Worm (Caenorhabditis elegans) whole organism, dauer: ENCODE results near the gene fbxb-58.

ENCODE experiments used
- unc-62 ChIP-seq: sonication (generic microtip); optimal IDR thresholded peaks from 2 replicates; lab custom pipeline; 2017; ENCODE audit warnings: missing biosample characterization, missing genetic modification reagents, missing genetic modification characterization

Gene fbxb-58

DNA sequence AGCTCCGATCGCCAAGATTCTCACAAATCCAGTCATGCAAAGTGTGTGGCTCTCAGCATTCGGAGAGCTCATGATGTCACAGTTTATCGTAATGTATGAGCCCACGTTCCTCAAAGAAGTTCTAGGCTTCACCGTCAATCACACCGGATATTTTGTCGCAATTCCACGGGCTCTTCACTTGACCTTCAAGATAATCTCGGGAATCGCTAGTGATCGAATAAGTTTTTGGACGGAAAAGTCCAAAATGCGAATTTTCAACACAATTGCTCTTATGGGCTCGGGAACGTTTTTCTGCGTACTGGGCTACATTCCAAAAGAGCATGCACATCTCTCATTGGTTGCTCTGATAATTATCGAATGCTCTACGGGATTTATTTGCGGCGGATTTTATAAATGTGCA is 4.9 kb upstream of the fbxb-58 start:
- no peak for TF ChIP-seq unc-62 (GFP tag; lab: Kevin White, UChicago)

DNA sequence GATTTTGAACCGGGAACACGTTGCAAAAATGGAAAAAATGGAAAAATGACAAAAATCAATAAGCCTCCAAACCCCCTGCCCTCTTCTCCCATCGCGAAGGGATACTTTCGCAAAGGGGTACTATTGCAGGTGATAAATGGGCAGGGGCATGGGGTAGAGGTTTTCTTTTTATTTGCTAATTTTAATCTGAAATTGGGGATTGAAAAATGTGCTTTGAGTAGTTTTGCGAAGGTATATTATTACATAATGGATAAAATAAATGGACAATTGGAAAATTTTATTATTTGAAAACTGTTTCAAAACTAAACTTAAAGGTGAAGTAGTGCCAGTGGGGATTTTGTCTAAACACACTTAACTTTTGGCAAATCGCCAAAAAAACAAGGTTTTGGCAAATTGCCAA is 924 bp upstream of the fbxb-58 start:
- TF ChIP-seq unc-62 (GFP tag; lab: Kevin White, UChicago), result no peak

DNA sequence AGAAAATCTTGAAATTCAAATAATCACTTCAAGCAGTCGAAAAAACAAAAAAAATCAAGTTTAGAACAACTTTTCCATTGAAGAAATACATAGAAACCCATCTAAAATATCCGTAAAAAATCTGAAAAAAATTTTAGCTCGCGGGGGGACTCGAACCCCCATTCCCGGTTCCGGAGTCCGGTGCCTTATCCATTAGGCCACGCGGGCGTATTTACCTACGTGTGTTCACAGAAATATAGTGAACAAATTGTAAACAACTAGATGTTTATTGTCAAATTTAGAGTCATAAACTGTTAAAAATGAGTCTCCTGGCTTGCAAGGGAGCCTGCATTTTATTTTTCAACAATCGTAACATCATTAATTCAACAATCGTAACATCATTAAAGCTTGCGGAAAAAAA is 1.8 kb downstream of the fbxb-58 start:
- no peak for TF ChIP-seq unc-62 (GFP tag; lab: Kevin White, UChicago)

DNA sequence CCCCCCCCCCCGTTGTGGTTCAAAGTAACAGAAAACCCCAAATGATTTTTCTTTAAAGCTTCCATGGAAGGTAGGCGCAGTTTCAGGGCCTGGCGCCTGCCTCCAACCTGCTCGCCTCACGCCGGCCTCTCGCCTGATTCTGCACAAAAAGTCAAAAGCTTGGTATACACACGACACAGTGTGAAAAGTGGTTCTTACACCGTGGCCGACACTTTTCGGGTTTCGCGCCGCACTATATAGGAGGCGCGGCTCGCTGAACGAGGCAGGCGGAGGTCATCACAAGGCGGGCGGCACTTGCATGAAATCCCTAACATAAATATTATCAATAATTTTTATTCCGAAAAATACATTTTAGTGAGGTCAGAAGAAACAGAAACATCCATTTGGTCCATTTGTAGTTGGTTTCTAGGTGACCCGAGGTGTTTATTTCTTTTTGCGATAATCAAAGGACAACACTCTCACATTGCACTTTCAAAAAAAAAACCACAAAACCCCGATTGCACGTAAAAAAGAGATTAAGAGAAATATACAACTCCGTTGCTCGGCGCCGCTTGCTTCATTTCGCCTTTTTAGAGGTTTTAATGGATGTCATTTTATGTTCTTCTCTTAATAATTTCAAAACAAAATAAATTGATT is 3.1 kb downstream of the fbxb-58 start, which contains the start of gene ZK380.2:
Gene ZK380.2, plus strand, starts transcription at position 586 of the 636 bp plus-strand sequence.
- no peak for TF ChIP-seq unc-62 (GFP tag; lab: Kevin White, UChicago)

DNA sequence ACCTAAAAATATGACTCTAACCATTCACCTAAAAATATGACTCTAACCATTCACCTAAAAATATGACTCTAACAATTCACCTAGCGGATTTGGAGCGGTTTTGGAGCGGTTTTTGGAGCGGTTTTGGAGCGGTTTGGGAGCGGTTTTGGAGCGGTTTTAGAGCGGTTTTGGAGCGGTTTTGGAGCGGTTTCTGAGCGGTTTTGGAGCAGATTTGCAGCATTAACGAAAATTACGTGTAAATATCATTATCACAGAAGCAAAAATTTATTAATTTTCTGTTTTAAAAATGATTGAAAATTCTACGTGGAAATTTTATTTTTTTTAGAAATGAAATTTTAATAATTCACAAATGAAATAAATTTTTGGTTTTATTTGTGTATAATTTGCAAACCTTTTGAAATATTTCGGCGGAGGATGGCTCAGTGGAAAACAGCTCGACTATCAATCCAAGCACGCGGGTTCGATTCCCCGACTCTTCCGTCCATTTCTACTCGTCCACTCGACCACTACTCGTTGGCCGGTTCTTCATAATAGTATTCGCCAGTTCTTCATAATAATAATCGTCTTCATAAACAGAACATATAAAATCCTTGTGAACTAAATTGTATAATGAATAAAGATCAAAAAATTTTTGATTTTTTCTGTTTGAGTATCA is 15.6 kb downstream of the fbxb-58 start:
- no peak for TF ChIP-seq unc-62 (GFP tag; lab: Kevin White, UChicago)

ce11 chrX:1651668-1652067 is 23.7 kb downstream of the fbxb-58 start, which contains the start of gene ZK380.4:
ZK380.4 (minus strand) TSS chrX:1651994.
- TF ChIP-seq unc-62 (GFP tag; lab: Kevin White, UChicago), result no peak

DNA sequence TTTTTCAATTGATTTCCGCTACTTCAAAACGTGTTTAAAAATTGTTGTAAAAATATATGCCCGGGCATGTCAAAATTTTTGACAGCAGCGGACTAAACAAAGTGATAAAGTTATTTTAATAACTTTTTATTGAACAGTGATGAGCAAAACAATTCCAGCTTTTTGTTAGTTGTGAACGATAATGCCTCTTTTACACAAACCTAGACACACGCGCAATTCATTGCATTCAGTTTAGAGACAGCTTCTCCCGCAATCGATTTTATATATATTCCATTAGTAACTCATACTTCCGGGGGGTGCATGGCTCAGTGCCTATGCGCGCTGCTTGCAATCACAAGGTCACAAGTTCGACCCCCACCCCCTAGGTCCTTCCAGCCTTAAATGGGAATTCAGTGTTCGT is 26.2 kb downstream of the fbxb-58 start, which contains the start of gene ZK380.6:
Gene ZK380.6, plus strand, starts transcription at position 301 of the 400 bp plus-strand sequence.
- no peak for TF ChIP-seq unc-62 (GFP tag; lab: Kevin White, UChicago)

DNA sequence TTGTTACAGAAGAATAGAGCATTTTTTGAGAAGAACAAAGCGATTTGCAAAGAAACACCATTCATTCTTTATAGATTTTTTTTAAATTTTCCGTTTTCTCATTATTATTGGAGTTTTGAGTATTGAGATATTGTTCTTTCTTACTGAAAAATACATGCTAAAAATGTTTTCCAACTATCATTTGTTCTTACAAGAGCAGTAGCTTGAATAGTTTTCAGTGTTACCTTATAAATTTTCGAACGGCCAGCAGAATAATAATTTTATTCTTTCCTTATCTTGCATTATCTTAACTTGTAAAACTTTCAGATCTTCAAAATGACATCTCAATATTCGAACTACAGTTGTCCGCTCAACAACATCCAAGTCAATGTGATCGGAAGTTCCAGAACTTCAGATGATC is 27.3 kb downstream of the fbxb-58 start, which contains the start of gene tbx-32:
Gene tbx-32, plus strand, starts transcription at position 301 of the 400 bp plus-strand sequence.
- no peak for TF ChIP-seq unc-62 (GFP tag; lab: Kevin White, UChicago)

ce11 chrX:1664925-1665324 is 37.0 kb downstream of the fbxb-58 start, which contains the start of gene R09H3.2:
R09H3.2 (minus strand) TSS chrX:1665025.
- TF ChIP-seq unc-62 (GFP tag; lab: Kevin White, UChicago), result no peak

DNA sequence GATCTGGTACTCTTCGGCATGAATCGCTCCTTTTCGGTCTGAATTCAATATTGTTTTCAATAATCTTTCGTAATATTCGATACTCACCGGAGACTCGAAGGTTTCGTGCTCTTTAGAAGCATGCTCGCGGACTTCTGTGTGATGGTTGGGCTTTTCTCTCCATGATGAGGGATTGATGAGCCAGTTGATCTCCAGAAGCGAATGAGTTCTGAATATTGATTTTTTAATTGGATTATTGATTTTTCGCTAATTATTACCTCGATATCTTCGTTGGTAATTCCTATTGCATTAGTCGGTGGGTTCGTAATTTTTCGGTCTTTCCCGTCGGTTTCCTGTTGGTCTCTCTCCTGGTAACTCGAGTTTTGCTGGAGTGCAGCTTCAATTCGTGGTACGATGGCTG is 39.1 kb downstream of the fbxb-58 start:
- no peak for TF ChIP-seq unc-62 (GFP tag; lab: Kevin White, UChicago)

DNA sequence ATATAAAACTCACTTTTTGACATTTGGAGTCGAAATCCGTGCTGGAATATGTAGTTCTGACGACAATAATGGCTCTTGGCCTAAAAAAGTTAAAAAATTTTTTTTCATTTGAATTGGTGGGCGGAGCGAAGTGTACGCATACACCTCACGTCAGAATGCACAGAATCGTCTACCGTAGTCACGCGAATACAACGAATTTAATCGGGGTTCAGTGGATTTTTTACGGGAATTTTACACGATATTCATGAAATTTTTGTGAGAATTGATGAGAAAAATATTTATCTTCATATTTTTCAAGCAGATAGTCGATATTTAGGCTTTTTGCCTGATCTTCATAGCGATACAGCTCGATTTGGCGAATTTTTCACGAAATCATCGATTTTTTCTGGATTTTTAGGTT is 40.8 kb downstream of the fbxb-58 start, which contains the start of gene R09H3.3:
Gene R09H3.3, minus strand, starts transcription at position 101 of the 400 bp plus-strand sequence.
- TF ChIP-seq unc-62 (GFP tag; lab: Kevin White, UChicago), result no peak

DNA sequence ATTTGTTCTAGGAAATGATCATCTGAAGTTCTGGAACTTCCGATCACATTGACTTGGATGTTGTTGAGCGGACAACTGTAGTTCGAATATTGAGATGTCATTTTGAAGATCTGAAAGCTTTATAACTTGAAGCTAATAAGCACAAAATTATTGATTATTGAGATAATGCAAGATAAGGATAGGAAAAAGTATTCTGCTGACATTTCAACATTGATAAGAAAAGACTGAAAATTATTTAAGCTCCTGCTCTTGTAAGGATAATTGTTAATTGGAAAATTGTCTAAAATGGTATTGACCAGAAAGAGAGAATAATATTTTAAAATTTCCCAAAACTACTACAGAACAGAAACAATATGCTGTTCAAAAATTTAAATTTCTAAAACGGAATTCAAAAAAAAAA is 46.1 kb downstream of the fbxb-58 start, which contains the start of gene tbx-31:
Gene tbx-31, minus strand, starts transcription at position 101 of the 400 bp plus-strand sequence.
- no peak for TF ChIP-seq unc-62 (GFP tag; lab: Kevin White, UChicago)

- TF ChIP-seq unc-62 (GFP tag; lab: Kevin White, UChicago), result no peak
These were observed 47.9 kb downstream of the fbxb-58 start for ce11 chrX:1675879-1676278.

DNA sequence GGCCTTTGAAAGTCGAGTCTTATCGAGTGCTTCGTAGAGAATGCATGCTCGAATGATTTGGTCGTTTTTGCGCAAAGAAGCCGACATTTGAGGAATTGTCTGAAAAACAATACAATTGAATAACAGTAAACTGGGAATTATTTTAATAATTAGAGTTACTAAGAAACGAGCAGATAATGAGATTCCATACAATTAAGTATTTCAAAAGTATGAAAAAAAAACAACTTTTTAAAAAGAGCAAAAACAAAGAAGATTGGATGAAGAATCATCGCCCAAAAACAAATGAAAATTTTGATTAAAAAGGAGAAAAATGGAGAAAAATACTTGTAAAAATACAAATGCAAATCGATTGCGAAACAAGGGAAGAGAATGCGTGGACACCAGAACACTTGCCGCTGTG is 50.1 kb downstream of the fbxb-58 start, which contains the start of gene fbxa-170:
Gene fbxa-170, minus strand, starts transcription at position 101 of the 400 bp plus-strand sequence.
- TF ChIP-seq unc-62 (GFP tag; lab: Kevin White, UChicago), result no peak
